Worm (Caenorhabditis elegans): ENCODE measurements around the gene C50H2.13.

Gene C50H2.13

DNA sequence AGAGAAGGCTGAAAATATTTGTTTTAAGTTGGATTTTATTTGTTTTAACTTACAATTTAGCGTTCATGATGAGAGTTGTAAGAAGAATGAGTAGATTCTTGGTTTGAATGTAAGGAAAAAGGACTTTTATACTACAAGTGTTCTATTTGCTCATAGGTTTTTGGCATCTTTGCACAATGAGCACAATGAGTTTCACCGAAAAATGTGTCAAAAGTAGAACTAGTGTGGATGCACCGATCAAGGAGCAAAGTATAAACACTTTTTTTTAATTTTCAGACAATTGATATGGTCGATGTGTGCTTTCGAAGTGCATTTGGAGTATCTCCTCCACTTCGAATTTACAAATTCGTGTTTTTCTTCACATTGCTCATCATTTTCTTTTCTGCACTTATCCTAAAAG, 20.2 kb upstream of the C50H2.13 start, which contains the start of gene fipr-11:
Gene fipr-11 (minus strand): TSS at position 101 of the 400 bp plus-strand sequence.
- TF ChIP-seq B0310.2 (tag; optimal IDR thresholded peaks at IDR 0.05) = no peak
- TF ChIP-seq flt-1 (GFP tag; IDR thresholded peaks at IDR 0.05) = no peak
- no peak for TF ChIP-seq aly-1 (tag; optimal IDR thresholded peaks at IDR 0.05)
- TF ChIP-seq hnd-1 (tag; optimal IDR thresholded peaks at IDR 0.05) = no peak
- TF ChIP-seq ceh-13 (GFP tag; optimal IDR thresholded peaks at IDR 0.05) = no peak
- no peak for TF ChIP-seq tbx-37 (GFP tag; conservative IDR thresholded peaks at IDR 0.05)
- no peak for TF ChIP-seq F13C5.2 (tag; optimal IDR thresholded peaks at IDR 0.05)
- TF ChIP-seq hmg-4 (GFP tag; optimal IDR thresholded peaks at IDR 0.05) = no peak

DNA sequence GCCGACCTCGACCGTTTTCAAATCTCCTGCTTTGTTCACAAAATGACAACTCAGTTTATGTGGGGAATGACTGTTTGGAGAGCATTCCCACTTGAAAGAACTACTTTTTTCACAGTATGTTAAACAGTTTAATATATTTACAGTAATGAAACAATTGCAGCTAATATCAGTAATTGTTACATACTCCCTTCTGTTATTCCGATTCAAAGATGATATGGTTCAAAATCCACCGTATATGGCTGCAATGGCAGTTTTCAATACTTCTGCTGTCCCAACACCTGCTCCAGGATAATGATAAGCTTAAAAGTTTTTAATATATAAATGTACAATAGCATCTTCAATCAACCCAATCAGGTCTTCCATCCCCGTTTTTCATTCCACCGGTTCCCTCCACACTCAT, 19.1 kb upstream of the C50H2.13 start:
- TF ChIP-seq tra-4 (tag; optimal IDR thresholded peaks at IDR 0.05) (no peak), hnd-1 (tag; optimal IDR thresholded peaks at IDR 0.05) (no peak), F13C5.2 (tag; optimal IDR thresholded peaks at IDR 0.05) (no peak), ceh-36 (tag; optimal IDR thresholded peaks at IDR 0.05) (no peak), sea-1 (GFP tag; conservative IDR thresholded peaks at IDR 0.05) (no peak), pes-1 (GFP tag; IDR thresholded peaks at IDR 0.05) (no peak), ceh-13 (GFP tag; optimal IDR thresholded peaks at IDR 0.05) (no peak), hmbx-1 (tag; optimal IDR thresholded peaks at IDR 0.05) (no peak), ama-1 (optimal IDR thresholded peaks at IDR 0.05) (no peak), scrt-1 (GFP tag; IDR thresholded peaks at IDR 0.05) (no peak), hmg-4 (GFP tag; optimal IDR thresholded peaks at IDR 0.05) (no peak), flt-1 (GFP tag; IDR thresholded peaks at IDR 0.05) (no peak), ets-7 (tag; optimal IDR thresholded peaks at IDR 0.05) (no peak)

DNA sequence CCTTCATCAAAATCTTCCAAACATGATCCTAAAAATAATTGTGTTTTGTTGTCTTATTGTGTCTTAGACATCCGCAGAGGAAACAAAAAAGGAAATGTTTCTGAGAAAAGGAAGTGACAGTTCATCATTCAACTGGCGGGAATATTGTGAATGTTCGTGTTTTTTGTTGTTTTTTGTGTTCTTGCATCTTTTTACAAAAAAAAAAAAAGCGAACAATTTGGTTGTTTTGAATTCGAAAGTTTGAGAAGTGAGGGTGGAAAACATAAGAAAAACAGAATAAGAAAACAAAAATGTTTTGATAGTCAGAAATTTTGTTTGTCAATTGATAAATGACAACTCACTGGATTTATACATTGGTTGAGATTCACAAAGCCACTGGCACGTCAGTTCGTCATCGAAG, 16.7 kb upstream of the C50H2.13 start:
- TF ChIP-seq flt-1 (GFP tag; IDR thresholded peaks at IDR 0.05) (no peak), tra-4 (tag; optimal IDR thresholded peaks at IDR 0.05) (no peak), aly-1 (tag; optimal IDR thresholded peaks at IDR 0.05) (no peak)

ce11 chrV:9911165-9911564, 15.2 kb upstream of the C50H2.13 start:
- no peak for TF ChIP-seq hmg-4 (GFP tag; optimal IDR thresholded peaks at IDR 0.05)

- no peak for TF ChIP-seq pes-1 (GFP tag; IDR thresholded peaks at IDR 0.05)
- no peak for TF ChIP-seq hmbx-1 (tag; optimal IDR thresholded peaks at IDR 0.05)
- TF ChIP-seq tbx-37 (GFP tag; conservative IDR thresholded peaks at IDR 0.05) = no peak
- no peak for TF ChIP-seq flt-1 (GFP tag; IDR thresholded peaks at IDR 0.05)
Observed at ce11 chrV:9913863-9914262, 12.5 kb upstream of the C50H2.13 start, which contains the start of gene fipr-10. Gene fipr-10 (plus strand): TSS chrV:9914163.

- TF ChIP-seq tbx-37 (GFP tag; conservative IDR thresholded peaks at IDR 0.05) (no peak), scrt-1 (GFP tag; IDR thresholded peaks at IDR 0.05) (no peak), flt-1 (GFP tag; IDR thresholded peaks at IDR 0.05) (no peak), ama-1 (optimal IDR thresholded peaks at IDR 0.05) (no peak), sea-1 (GFP tag; conservative IDR thresholded peaks at IDR 0.05) (no peak), ets-7 (tag; optimal IDR thresholded peaks at IDR 0.05) (no peak), aly-1 (tag; optimal IDR thresholded peaks at IDR 0.05) (no peak), hmg-4 (GFP tag; optimal IDR thresholded peaks at IDR 0.05) (no peak)
Observed at ce11 chrV:9915021-9915420, 11.3 kb upstream of the C50H2.13 start, which contains the start of gene mec-9. Gene mec-9 (minus strand): TSS chrV:9915121.

DNA sequence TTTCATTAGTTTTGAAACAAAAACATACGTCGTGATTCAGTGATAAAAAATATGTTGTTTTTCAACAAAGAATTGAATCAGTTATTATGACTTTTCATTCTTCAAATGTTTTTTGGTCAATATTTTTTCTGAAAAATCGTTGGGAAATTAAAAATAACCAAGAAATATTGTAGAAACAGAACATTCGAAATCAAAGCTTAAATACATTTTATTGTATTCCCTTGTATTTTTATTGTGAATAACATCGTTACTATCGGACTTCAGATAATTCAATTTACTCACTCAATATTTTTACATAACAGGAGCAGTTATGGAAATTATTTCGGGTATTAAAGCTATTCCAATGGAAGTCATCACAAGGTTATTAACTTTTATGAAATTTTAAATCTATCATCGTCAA, 9.7 kb upstream of the C50H2.13 start, which contains the start of gene C50H2.4:
Gene C50H2.4 (plus strand): TSS at position 301 of the 400 bp plus-strand sequence.
- no peak for TF ChIP-seq hmg-4 (GFP tag; optimal IDR thresholded peaks at IDR 0.05)
- TF ChIP-seq ama-1 (optimal IDR thresholded peaks at IDR 0.05) = no peak
- TF ChIP-seq sea-1 (GFP tag; conservative IDR thresholded peaks at IDR 0.05) = no peak
- no peak for TF ChIP-seq hnd-1 (tag; optimal IDR thresholded peaks at IDR 0.05)
- no peak for TF ChIP-seq aly-1 (tag; optimal IDR thresholded peaks at IDR 0.05)
- TF ChIP-seq hmbx-1 (tag; optimal IDR thresholded peaks at IDR 0.05) = no peak
- TF ChIP-seq B0310.2 (tag; optimal IDR thresholded peaks at IDR 0.05) = no peak
- TF ChIP-seq ceh-36 (tag; optimal IDR thresholded peaks at IDR 0.05) = no peak
- TF ChIP-seq pes-1 (GFP tag; IDR thresholded peaks at IDR 0.05) = no peak
- TF ChIP-seq flt-1 (GFP tag; IDR thresholded peaks at IDR 0.05) = no peak
- no peak for TF ChIP-seq tbx-11 (GFP tag; IDR thresholded peaks at IDR 0.05)

- no peak for TF ChIP-seq scrt-1 (GFP tag; IDR thresholded peaks at IDR 0.05)
- no peak for TF ChIP-seq ceh-36 (tag; optimal IDR thresholded peaks at IDR 0.05)
- no peak for TF ChIP-seq hnd-1 (tag; optimal IDR thresholded peaks at IDR 0.05)
- TF ChIP-seq aly-1 (tag; optimal IDR thresholded peaks at IDR 0.05) = no peak
- no peak for TF ChIP-seq flt-1 (GFP tag; IDR thresholded peaks at IDR 0.05)
- TF ChIP-seq B0310.2 (tag; optimal IDR thresholded peaks at IDR 0.05) = no peak
- TF ChIP-seq tbx-11 (GFP tag; IDR thresholded peaks at IDR 0.05) = no peak
- no peak for TF ChIP-seq ama-1 (optimal IDR thresholded peaks at IDR 0.05)
- TF ChIP-seq sea-1 (GFP tag; conservative IDR thresholded peaks at IDR 0.05) = no peak
- TF ChIP-seq pes-1 (GFP tag; IDR thresholded peaks at IDR 0.05) = no peak
- TF ChIP-seq F13C5.2 (tag; optimal IDR thresholded peaks at IDR 0.05) = no peak
- TF ChIP-seq tbx-37 (GFP tag; conservative IDR thresholded peaks at IDR 0.05) = no peak
- no peak for TF ChIP-seq ets-7 (tag; optimal IDR thresholded peaks at IDR 0.05)
Observed at ce11 chrV:9918410-9918809, 7.9 kb upstream of the C50H2.13 start, which contains the start of gene C50H2.5. Gene C50H2.5 (plus strand): TSS chrV:9918710.

DNA sequence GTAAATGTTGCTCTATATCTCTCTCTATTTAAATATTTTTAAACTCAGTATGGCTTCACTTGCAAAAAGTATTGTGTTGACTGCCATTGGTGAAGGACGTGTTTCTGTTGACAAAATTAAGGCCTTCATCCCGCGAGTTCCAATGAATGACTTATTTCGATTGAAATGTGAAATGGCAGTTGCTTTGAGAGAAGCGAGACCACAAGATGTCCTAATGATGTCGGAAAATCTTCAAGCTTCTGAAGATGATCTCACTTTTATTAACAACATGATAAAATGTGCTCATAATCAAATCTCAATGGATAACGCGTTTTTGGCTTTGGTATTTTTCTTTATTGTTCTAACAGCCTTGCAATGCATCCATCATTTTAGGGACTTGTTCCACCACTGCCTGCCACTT, 5.1 kb upstream of the C50H2.13 start, which contains the start of gene ceh-75:
Gene ceh-75 (plus strand): TSS at position 50 of the 400 bp plus-strand sequence.
- TF ChIP-seq F13C5.2 (tag; optimal IDR thresholded peaks at IDR 0.05) (no peak), ceh-36 (tag; optimal IDR thresholded peaks at IDR 0.05) (no peak), tra-4 (tag; optimal IDR thresholded peaks at IDR 0.05) (no peak), ama-1 (optimal IDR thresholded peaks at IDR 0.05) (no peak), sea-1 (GFP tag; conservative IDR thresholded peaks at IDR 0.05) (no peak), B0310.2 (tag; optimal IDR thresholded peaks at IDR 0.05) (no peak), ets-7 (tag; optimal IDR thresholded peaks at IDR 0.05) (no peak), hmbx-1 (tag; optimal IDR thresholded peaks at IDR 0.05) (no peak), scrt-1 (GFP tag; IDR thresholded peaks at IDR 0.05) (no peak), aly-1 (tag; optimal IDR thresholded peaks at IDR 0.05) (no peak)
